Fruit fly (Drosophila melanogaster) whole organism, embryonic: ENCODE data around the gene hiro.

Experiments used
- Antp ChIP-seq: fragments of 200-800 bp; sonication (Bioruptor generic); optimal IDR thresholded peaks from 3 replicates; lab custom pipeline; 2016; ENCODE audit warnings: missing biosample characterization, missing genetic modification characterization
- Asciz ChIP-seq: fragments of 200-800 bp; sonication (Bioruptor generic); optimal IDR thresholded peaks from 2 replicates; lab custom pipeline; 2017; ENCODE audit warnings: missing biosample characterization, mild to moderate bottlenecking, missing genetic modification characterization, missing genetic modification reagents
- Blimp-1 ChIP-seq: fragments of 200-800 bp; sonication (Bioruptor generic); optimal IDR thresholded peaks from 3 replicates; lab custom pipeline; 2018; ENCODE audit warnings: missing biosample characterization, missing genetic modification characterization, mild to moderate bottlenecking, moderate library complexity, missing genetic modification reagents
- CG1024 ChIP-seq: fragments of 200-800 bp; sonication (Bioruptor generic); IDR thresholded peaks from 2 replicates; pipeline ENCODE4 v1.3.6; 2022; ENCODE audit warnings: missing biosample characterization, missing genetic modification characterization
- CG10979 ChIP-seq: fragments of 200-800 bp; sonication (Bioruptor generic); optimal IDR thresholded peaks from 2 replicates; lab custom pipeline; 2018; ENCODE audit warnings: missing biosample characterization, mild to moderate bottlenecking, missing genetic modification characterization, moderate library complexity
- CG11504 ChIP-seq: fragments of 200-800 bp; sonication (Bioruptor generic); optimal IDR thresholded peaks from 3 replicates; lab custom pipeline; 2019; ENCODE audit warnings: missing biosample characterization, mild to moderate bottlenecking, missing genetic modification characterization, moderate library complexity
- CG11560 ChIP-seq: fragments of 200-800 bp; sonication (Bioruptor generic); IDR thresholded peaks from 3 replicates; pipeline ENCODE4 v1.3.6; 2022; ENCODE audit warnings: missing biosample characterization, missing genetic modification characterization
- CG15514 ChIP-seq: fragments of 200-800 bp; sonication (Bioruptor generic); optimal IDR thresholded peaks from 3 replicates; lab custom pipeline; 2017; ENCODE audit warnings: missing biosample characterization, missing genetic modification characterization, mild to moderate bottlenecking, moderate library complexity, missing genetic modification reagents
- CG15601 ChIP-seq: fragments of 200-800 bp; sonication (Bioruptor generic); optimal IDR thresholded peaks from 3 replicates; lab custom pipeline; 2019; ENCODE audit warnings: missing biosample characterization, mild to moderate bottlenecking, missing genetic modification characterization, moderate library complexity
- CG17829 ChIP-seq: fragments of 200-800 bp; optimal IDR thresholded peaks from 2 replicates; lab custom pipeline; 2019; ENCODE audit warnings: missing biosample characterization, mild to moderate bottlenecking, missing genetic modification characterization, moderate library complexity
- CG2712 ChIP-seq: fragments of 200-800 bp; optimal IDR thresholded peaks from 3 replicates; lab custom pipeline; 2019; ENCODE audit warnings: missing biosample characterization, mild to moderate bottlenecking, missing genetic modification characterization, moderate library complexity
- CG31388 ChIP-seq: fragments of 200-800 bp; sonication (Bioruptor generic); optimal IDR thresholded peaks from 2 replicates; lab custom pipeline; 2016; ENCODE audit warnings: missing biosample characterization, missing genetic modification characterization
- CG34422 ChIP-seq: fragments of 200-800 bp; sonication (Bioruptor generic); IDR thresholded peaks from 3 replicates; pipeline ENCODE4 v1.3.6; 2022; ENCODE audit warnings: missing biosample characterization, missing genetic modification characterization
- CG4730 ChIP-seq: fragments of 200-800 bp; sonication (Bioruptor generic); IDR thresholded peaks from 2 replicates; pipeline ENCODE4 v1.3.6; 2022; ENCODE audit warnings: missing biosample characterization, missing genetic modification characterization
- CG7271 ChIP-seq: fragments of 200-800 bp; sonication (Bioruptor generic); optimal IDR thresholded peaks from 2 replicates; lab custom pipeline; 2018; ENCODE audit warnings: missing biosample characterization, mild to moderate bottlenecking, missing genetic modification characterization, moderate library complexity
- CG7786 ChIP-seq: fragments of 200-800 bp; sonication (Bioruptor generic); optimal IDR thresholded peaks from 2 replicates; lab custom pipeline; 2016; ENCODE audit warnings: missing biosample characterization, missing genetic modification characterization
- CG7963 ChIP-seq: fragments of 200-800 bp; sonication (Bioruptor generic); IDR thresholded peaks from 3 replicates; pipeline ENCODE4 v1.3.6; 2022; ENCODE audit warnings: missing biosample characterization, missing genetic modification characterization; ENCODE audit not compliant: partially characterized antibody
- Camta ChIP-seq: fragments of 200-800 bp; sonication (Bioruptor generic); optimal IDR thresholded peaks from 2 replicates; lab custom pipeline; 2016; ENCODE audit warnings: missing biosample characterization, missing genetic modification characterization
- CoRest ChIP-seq: fragments of 200-800 bp; sonication (Bioruptor generic); optimal IDR thresholded peaks from 3 replicates; lab custom pipeline; 2018; ENCODE audit warnings: missing biosample characterization, mild to moderate bottlenecking, missing genetic modification characterization, moderate library complexity
- D ChIP-seq, 2 experiments: fragments of 200-800 bp in 1 of 2; fragments of >200 bp in 1 of 2; sonication (Bioruptor generic) in 1 of 2; optimal IDR thresholded peaks; 2 replicates in 1 of 2; 3 replicates in 1 of 2; lab custom pipeline; 2017; ENCODE audit warnings: mild to moderate bottlenecking in 1 of 2, missing biosample characterization in 1 of 2, missing genetic modification characterization in 1 of 2, missing genetic modification reagents in 1 of 2
- Deaf1 ChIP-seq: fragments of 200-800 bp; optimal IDR thresholded peaks from 3 replicates; lab custom pipeline; 2019; ENCODE audit warnings: missing biosample characterization, mild to moderate bottlenecking, missing genetic modification characterization, moderate library complexity
- Dip3 ChIP-seq: fragments of 200-800 bp; sonication (Bioruptor generic); optimal IDR thresholded peaks from 3 replicates; lab custom pipeline; 2016; ENCODE audit warnings: missing biosample characterization, missing genetic modification characterization
- HLH4C ChIP-seq: fragments of 200-800 bp; sonication (Bioruptor generic); IDR thresholded peaks from 3 replicates; pipeline ENCODE4 v1.3.6; 2022; ENCODE audit warnings: missing biosample characterization, missing genetic modification characterization; ENCODE audit not compliant: partially characterized antibody
- HmgZ ChIP-seq: fragments of 200-800 bp; sonication (Bioruptor generic); optimal IDR thresholded peaks from 2 replicates; lab custom pipeline; 2018; ENCODE audit warnings: missing biosample characterization, mild to moderate bottlenecking, missing genetic modification characterization
- Hsf ChIP-seq: fragments of 200-800 bp; sonication (Bioruptor generic); optimal IDR thresholded peaks from 3 replicates; lab custom pipeline; 2016; ENCODE audit warnings: missing biosample characterization, missing genetic modification characterization
- Jarid2 ChIP-seq: fragments of 200-800 bp; sonication (Bioruptor generic); optimal IDR thresholded peaks from 3 replicates; lab custom pipeline; 2017; ENCODE audit warnings: mild to moderate bottlenecking, missing biosample characterization, missing genetic modification reagents, missing genetic modification characterization
- Kr ChIP-seq: fragments of 200-800 bp; sonication (Bioruptor generic); optimal IDR thresholded peaks from 2 replicates; lab custom pipeline; 2017; ENCODE audit warnings: missing biosample characterization, mild to moderate bottlenecking, missing genetic modification characterization
- Med ChIP-seq: fragments of 200-800 bp; sonication (Bioruptor generic); peaks from one replicate; lab custom pipeline; 2016; ENCODE audit warnings: missing biosample characterization, missing genetic modification characterization, mild to moderate bottlenecking, inconsistent platforms, moderate library complexity
- Nf-YC ChIP-seq: fragments of 200-800 bp; optimal IDR thresholded peaks from 3 replicates; lab custom pipeline; 2019; ENCODE audit warnings: missing biosample characterization, mild to moderate bottlenecking, missing genetic modification characterization, moderate library complexity
- Optix ChIP-seq: fragments of 200-800 bp; sonication (Bioruptor generic); IDR thresholded peaks from 3 replicates; pipeline ENCODE4 v1.3.6; 2022; ENCODE audit warnings: missing biosample characterization, missing genetic modification characterization
- Pdp1 ChIP-seq, 2 experiments: fragments of 200-800 bp; sonication (Bioruptor generic); optimal IDR thresholded peaks; 3 replicates each; lab custom pipeline; 2016; ENCODE audit warnings: missing biosample characterization in 2 of 2, missing genetic modification characterization in 2 of 2, mild to moderate bottlenecking in 1 of 2, moderate library complexity in 1 of 2
- Rfx ChIP-seq: fragments of 200-800 bp; sonication (Bioruptor generic); IDR thresholded peaks from 2 replicates; pipeline ENCODE4 v1.3.6; 2022; ENCODE audit warnings: missing biosample characterization, missing genetic modification characterization
- Sin3A ChIP-seq: fragments of >200 bp; optimal IDR thresholded peaks from 2 replicates; lab custom pipeline; 2018
- bsh ChIP-seq, 2 experiments: fragments of 200-800 bp; sonication (Bioruptor generic); optimal IDR thresholded peaks; 2 replicates each; lab custom pipeline; 2017 to 2018; ENCODE audit warnings: mild to moderate bottlenecking in 2 of 2, missing biosample characterization in 2 of 2, missing genetic modification characterization in 2 of 2, moderate library complexity in 1 of 2
- disco-r ChIP-seq: fragments of 200-800 bp; sonication (Bioruptor generic); optimal IDR thresholded peaks from 2 replicates; lab custom pipeline; 2016; ENCODE audit warnings: missing biosample characterization, missing genetic modification characterization
- ems ChIP-seq: fragments of 200-800 bp; sonication (Bioruptor generic); optimal IDR thresholded peaks from 3 replicates; lab custom pipeline; 2016; ENCODE audit warnings: missing biosample characterization, missing genetic modification characterization
- en ChIP-seq: fragments of 200-800 bp; sonication (Bioruptor generic); optimal IDR thresholded peaks from 2 replicates; lab custom pipeline; 2016; ENCODE audit warnings: missing biosample characterization, missing genetic modification characterization
- fd64A ChIP-seq: fragments of 200-800 bp; sonication (Bioruptor generic); optimal IDR thresholded peaks from 3 replicates; lab custom pipeline; 2018; ENCODE audit warnings: missing biosample characterization, mild to moderate bottlenecking, missing genetic modification characterization
- her ChIP-seq: fragments of 200-800 bp; sonication (Bioruptor generic); optimal IDR thresholded peaks from 2 replicates; lab custom pipeline; 2016; ENCODE audit warnings: missing biosample characterization, missing genetic modification characterization
- nerfin-1 ChIP-seq: fragments of 200-800 bp; sonication (Bioruptor generic); optimal IDR thresholded peaks from 3 replicates; lab custom pipeline; 2019; ENCODE audit warnings: missing biosample characterization, mild to moderate bottlenecking, missing genetic modification characterization, moderate library complexity
- nmo ChIP-seq: fragments of 200-800 bp; sonication (Bioruptor generic); optimal IDR thresholded peaks from 2 replicates; lab custom pipeline; 2018; ENCODE audit warnings: missing biosample characterization, mild to moderate bottlenecking, missing genetic modification characterization, moderate library complexity
- otp ChIP-seq: fragments of 200-800 bp; sonication (Bioruptor generic); IDR thresholded peaks from 3 replicates; pipeline ENCODE4, ENCODE4 v1.3.6; 2022; ENCODE audit warnings: missing biosample characterization, missing genetic modification characterization
- peb ChIP-seq: fragments of 200-800 bp; sonication (Bioruptor generic); IDR thresholded peaks from 2 replicates; pipeline ENCODE4 v1.3.6; 2022; ENCODE audit warnings: missing biosample characterization, missing genetic modification characterization
- pfk ChIP-seq: fragments of 200-800 bp; sonication (Bioruptor generic); optimal IDR thresholded peaks from 2 replicates; lab custom pipeline; 2018; ENCODE audit warnings: missing biosample characterization, mild to moderate bottlenecking, missing genetic modification characterization, moderate library complexity
- phol ChIP-seq: fragments of 200-800 bp; sonication (Bioruptor generic); optimal IDR thresholded peaks from 3 replicates; lab custom pipeline; 2018; ENCODE audit warnings: missing biosample characterization, mild to moderate bottlenecking, missing genetic modification characterization, moderate library complexity
- psq ChIP-seq: fragments of 200-800 bp; sonication (Bioruptor generic); optimal IDR thresholded peaks from 2 replicates; lab custom pipeline; 2017; ENCODE audit warnings: missing biosample characterization, missing genetic modification characterization
- pum ChIP-seq: fragments of 200-800 bp; sonication (Bioruptor generic); optimal IDR thresholded peaks from 2 replicates; lab custom pipeline; 2016; ENCODE audit warnings: missing biosample characterization, missing genetic modification characterization
- sens ChIP-seq: fragments of 200-800 bp; sonication (Bioruptor generic); peaks from one replicate; lab custom pipeline; 2016; ENCODE audit warnings: missing biosample characterization, missing genetic modification characterization
- tgo ChIP-seq: fragments of 200-800 bp; sonication (Bioruptor generic); IDR thresholded peaks from 3 replicates; pipeline ENCODE4 v1.3.6; 2022; ENCODE audit warnings: missing biosample characterization, missing genetic modification characterization
- vvl ChIP-seq: fragments of 200-800 bp; sonication (Bioruptor generic); IDR thresholded peaks from 2 replicates; pipeline ENCODE4 v1.3.6; 2022; ENCODE audit warnings: missing biosample characterization, missing genetic modification characterization

Gene hiro

DNA sequence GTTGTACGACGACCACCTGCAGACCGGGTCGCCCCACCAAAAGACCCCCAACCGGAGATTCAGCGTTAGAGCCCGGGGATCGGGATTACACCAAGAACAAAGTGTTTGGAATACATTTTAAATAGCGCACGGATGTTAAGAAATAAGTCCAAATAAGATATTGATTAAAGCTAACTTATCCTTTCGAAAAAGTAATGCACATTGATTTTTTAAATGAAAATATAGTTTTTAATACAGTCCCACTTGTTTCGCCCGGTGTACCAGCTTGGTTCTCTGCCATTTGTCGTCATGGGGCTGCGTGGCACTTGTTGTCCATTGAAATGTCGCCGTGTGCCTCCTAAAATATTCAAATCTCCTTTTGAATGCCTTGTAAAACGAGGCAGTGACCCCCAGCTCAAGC lies 33.3 kb upstream of the hiro start (continued):
- TF ChIP-seq Rfx (GFP tag; lab: Robert Waterston, UW) (no peak), CoRest (peak; percentile 6), CG34422 (GFP tag; lab: Robert Waterston, UW) (no peak), vvl (peak; percentile 64), bsh (GFP tag; optimal IDR thresholded peaks at IDR 0.05; lab: Kevin White, UChicago) (peak; percentile 6 to 68), Camta (GFP tag; lab: Kevin White, UChicago) (peak; percentile 45), Asciz (GFP tag; lab: Kevin White, UChicago) (no peak), en (GFP tag; lab: Kevin White, UChicago) (peak; percentile 40), phol (tag; lab: Kevin White, UChicago) (peak; percentile 16), Med (GFP tag; lab: Kevin White, UChicago) (peak; percentile 53), CG1024 (GFP tag; lab: Robert Waterston, UW) (no peak), psq (GFP tag; lab: Kevin White, UChicago) (no peak), Antp (GFP tag; lab: Kevin White, UChicago) (peak; percentile 24), Optix (GFP tag; lab: Robert Waterston, UW) (0 out of 3 replicates have a peak, but pooled peaks have one; percentile 17), pfk (GFP tag; lab: Kevin White, UChicago) (no peak), Blimp-1 (GFP tag; lab: Kevin White, UChicago) (peak; percentile 36), D (optimal IDR thresholded peaks at IDR 0.05; lab: Kevin White, UChicago) (no peak), D (GFP tag; optimal IDR thresholded peaks at IDR 0.05; lab: Kevin White, UChicago) (peak; percentile 45), Dip3 (no peak), Jarid2 (GFP tag; lab: Kevin White, UChicago) (no peak), CG11504 (tag; lab: Kevin White, UChicago) (peak; percentile 9), Deaf1 (tag; lab: Kevin White, UChicago) (no peak), otp (GFP tag; lab: Robert Waterston, UW) (0 out of 3 replicates have a peak, but pooled peaks have one; percentile 34), CG17829 (peak; percentile 19), CG2712 (peak; percentile 55), her (no peak), CG15514 (GFP tag; lab: Kevin White, UChicago) (no peak), CG10979 (peak; percentile 61), nmo (peak; percentile 38), CG15601 (tag; lab: Kevin White, UChicago) (peak; percentile 28), ems (GFP tag; lab: Kevin White, UChicago) (peak; percentile 41), HLH4C (GFP tag; lab: Robert Waterston, UW) (no peak), Sin3A (lab: Kevin White, UChicago) (no peak), CG11560 (tag; lab: Robert Waterston, UW) (no peak), CG4730 (GFP tag; lab: Robert Waterston, UW) (no peak), Nf-YC (tag; lab: Kevin White, UChicago) (no peak), Hsf (GFP tag; lab: Kevin White, UChicago) (no peak), CG7271 (no peak), peb (GFP tag; lab: Robert Waterston, UW) (no peak), CG7963 (GFP tag; lab: Robert Waterston, UW) (no peak), fd64A (GFP tag; lab: Kevin White, UChicago) (no peak), nerfin-1 (tag; lab: Kevin White, UChicago) (no peak), CG31388 (GFP tag; lab: Kevin White, UChicago) (no peak), Kr (no peak), Pdp1 (GFP tag; optimal IDR thresholded peaks at IDR 0.05; lab: Kevin White, UChicago) (peak in 1 of 2 experiments; percentile 58), HmgZ (tag; lab: Kevin White, UChicago) (no peak), pum (peak; percentile 14), tgo (0 out of 3 replicates have a peak, but pooled peaks have one; percentile 28), disco-r (GFP tag; lab: Kevin White, UChicago) (no peak), sens (GFP tag; lab: Kevin White, UChicago) (peak; percentile 95), CG7786 (no peak)
